Fruit fly (Drosophila melanogaster) whole organism, embryonic: ENCODE data around the gene neb.
A peak's percentile ranks its signal among the peaks of the same experiment; 100 is the strongest.

Source experiments
- Abd-B ChIP-seq: fragments of 200-800 bp; sonication (Bioruptor generic); optimal IDR thresholded peaks from 2 replicates; lab custom pipeline; 2018; ENCODE audit warnings: missing biosample characterization, mild to moderate bottlenecking, missing genetic modification characterization, moderate library complexity
- Awh ChIP-seq: fragments of 200-800 bp; sonication (Bioruptor generic); IDR thresholded peaks from 2 replicates; pipeline ENCODE4, ENCODE4 v1.3.6; 2022; ENCODE audit warnings: missing biosample characterization, missing genetic modification characterization
- B-H1 ChIP-seq: fragments of 200-800 bp; sonication (Bioruptor generic); IDR thresholded peaks from 3 replicates; pipeline ENCODE4 v1.3.6; 2022; ENCODE audit warnings: missing biosample characterization, missing genetic modification characterization
- Bgb ChIP-seq: fragments of 200-800 bp; sonication (Bioruptor generic); IDR thresholded peaks from 2 replicates; pipeline ENCODE4 v1.3.6; 2022; ENCODE audit warnings: missing biosample characterization, missing genetic modification characterization; ENCODE audit not compliant: partially characterized antibody
- CG10959 ChIP-seq: fragments of 200-800 bp; sonication (Bioruptor generic); IDR thresholded peaks from 2 replicates; pipeline ENCODE4 v1.3.6; 2022; ENCODE audit warnings: missing biosample characterization, missing genetic modification characterization
- CG12744 ChIP-seq: fragments of 200-800 bp; sonication (Bioruptor generic); optimal IDR thresholded peaks from 2 replicates; lab custom pipeline; 2016; ENCODE audit warnings: missing biosample characterization, missing genetic modification characterization
- CG12769 ChIP-seq: fragments of 200-800 bp; sonication (Bioruptor generic); optimal IDR thresholded peaks from 2 replicates; lab custom pipeline; 2019; ENCODE audit warnings: missing biosample characterization, mild to moderate bottlenecking, missing genetic modification characterization, moderate library complexity
- CG12942 ChIP-seq: fragments of 200-800 bp; sonication (Bioruptor generic); optimal IDR thresholded peaks from 3 replicates; lab custom pipeline; 2016; ENCODE audit warnings: missing biosample characterization, missing genetic modification characterization
- CG13775 ChIP-seq: fragments of 200-800 bp; sonication (Bioruptor generic); optimal IDR thresholded peaks from 3 replicates; lab custom pipeline; 2017; ENCODE audit warnings: missing biosample characterization, mild to moderate bottlenecking, missing genetic modification characterization
- CG1647 ChIP-seq: fragments of 200-800 bp; sonication (Bioruptor generic); optimal IDR thresholded peaks from 3 replicates; lab custom pipeline; 2016; ENCODE audit warnings: missing biosample characterization, missing genetic modification characterization
- CG2678 ChIP-seq: fragments of 200-800 bp; sonication (Bioruptor generic); optimal IDR thresholded peaks from 3 replicates; lab custom pipeline; 2019; ENCODE audit warnings: missing biosample characterization, mild to moderate bottlenecking, missing genetic modification characterization, moderate library complexity
- CG2875 ChIP-seq: fragments of 200-800 bp; sonication (Bioruptor generic); optimal IDR thresholded peaks from 2 replicates; lab custom pipeline; 2017; ENCODE audit warnings: missing biosample characterization, mild to moderate bottlenecking, missing genetic modification characterization, missing genetic modification reagents
- CG30020 ChIP-seq: fragments of 200-800 bp; optimal IDR thresholded peaks from 2 replicates; lab custom pipeline; 2019; ENCODE audit warnings: missing biosample characterization, mild to moderate bottlenecking, missing genetic modification characterization, moderate library complexity
- CG32767 ChIP-seq: fragments of 200-800 bp; sonication (Bioruptor generic); IDR thresholded peaks from 2 replicates; pipeline ENCODE4 v1.3.6; 2022; ENCODE audit warnings: missing biosample characterization, missing genetic modification characterization
- CG3281 ChIP-seq: fragments of 200-800 bp; sonication (Bioruptor generic); optimal IDR thresholded peaks from 3 replicates; lab custom pipeline; 2017; ENCODE audit warnings: missing biosample characterization, mild to moderate bottlenecking, missing genetic modification characterization
- CG3407 ChIP-seq: fragments of 200-800 bp; sonication (Bioruptor generic); optimal IDR thresholded peaks from 2 replicates; lab custom pipeline; 2018; ENCODE audit warnings: missing biosample characterization, mild to moderate bottlenecking, missing genetic modification characterization
- CG3726 ChIP-seq: fragments of 200-800 bp; sonication (Bioruptor generic); IDR thresholded peaks from 3 replicates; pipeline ENCODE4, ENCODE4 v1.3.6; 2022; ENCODE audit warnings: missing biosample characterization, missing genetic modification characterization
- CG4328 ChIP-seq: fragments of 200-800 bp; sonication (Bioruptor generic); optimal IDR thresholded peaks from 3 replicates; lab custom pipeline; 2017; ENCODE audit warnings: missing biosample characterization, missing genetic modification reagents, missing genetic modification characterization
- CG6813 ChIP-seq: fragments of 200-800 bp; sonication (Bioruptor generic); optimal IDR thresholded peaks from 2 replicates; lab custom pipeline; 2017; ENCODE audit warnings: missing biosample characterization, missing genetic modification characterization, mild to moderate bottlenecking, moderate library complexity, missing genetic modification reagents
- CG7786 ChIP-seq: fragments of 200-800 bp; sonication (Bioruptor generic); optimal IDR thresholded peaks from 2 replicates; lab custom pipeline; 2016; ENCODE audit warnings: missing biosample characterization, missing genetic modification characterization
- CrebB ChIP-seq: fragments of 200-800 bp; sonication (Bioruptor generic); optimal IDR thresholded peaks from 3 replicates; lab custom pipeline; 2018; ENCODE audit warnings: missing biosample characterization, mild to moderate bottlenecking, missing genetic modification characterization
- Dip3 ChIP-seq: fragments of 200-800 bp; sonication (Bioruptor generic); optimal IDR thresholded peaks from 3 replicates; lab custom pipeline; 2016; ENCODE audit warnings: missing biosample characterization, missing genetic modification characterization
- E2f2 ChIP-seq: fragments of 200-800 bp; sonication (Bioruptor generic); IDR thresholded peaks from 2 replicates; pipeline ENCODE4 v1.3.6; 2022; ENCODE audit warnings: missing biosample characterization, missing genetic modification characterization
- Hr39 ChIP-seq: fragments of >200 bp; optimal IDR thresholded peaks from 2 replicates; lab custom pipeline; 2017
- Hr78 ChIP-seq, 2 experiments: fragments of 200-800 bp in 1 of 2; fragments of >200 bp in 1 of 2; sonication (Bioruptor generic) in 1 of 2; optimal IDR thresholded peaks; 2 replicates each; lab custom pipeline; 2017 to 2019; ENCODE audit warnings: missing biosample characterization in 2 of 2, missing genetic modification characterization in 2 of 2, mild to moderate bottlenecking in 1 of 2, moderate library complexity in 1 of 2
- Myb ChIP-seq: fragments of 200-800 bp; sonication (Bioruptor generic); optimal IDR thresholded peaks from 2 replicates; lab custom pipeline; 2016; ENCODE audit warnings: missing biosample characterization, missing genetic modification characterization
- Oli ChIP-seq: fragments of 200-800 bp; sonication (Bioruptor generic); optimal IDR thresholded peaks from 2 replicates; lab custom pipeline; 2018; ENCODE audit warnings: missing biosample characterization, mild to moderate bottlenecking, missing genetic modification characterization, moderate library complexity
- Trl ChIP-seq, 3 experiments: fragments of >200 bp in 2 of 3; fragments of 200-800 bp in 1 of 3; sonication (Bioruptor generic) in 1 of 3; optimal IDR thresholded peaks; 2 replicates in 1 of 3; 3 replicates in 2 of 3; lab custom pipeline; 2016 to 2017; ENCODE audit warnings: missing biosample characterization in 1 of 3, missing genetic modification characterization in 1 of 3
- Usf ChIP-seq: fragments of 200-800 bp; sonication (Bioruptor generic); optimal IDR thresholded peaks from 2 replicates; lab custom pipeline; 2017; ENCODE audit warnings: missing genotype, missing biosample characterization, missing genetic modification characterization
- bsh ChIP-seq, 2 experiments: fragments of 200-800 bp; sonication (Bioruptor generic); optimal IDR thresholded peaks; 2 replicates each; lab custom pipeline; 2017 to 2018; ENCODE audit warnings: mild to moderate bottlenecking in 2 of 2, missing biosample characterization in 2 of 2, missing genetic modification characterization in 2 of 2, moderate library complexity in 1 of 2
- btn ChIP-seq: fragments of 200-800 bp; sonication (Bioruptor generic); optimal IDR thresholded peaks from 2 replicates; lab custom pipeline; 2016; ENCODE audit warnings: missing biosample characterization, missing genetic modification characterization
- cwo ChIP-seq: fragments of 200-800 bp; sonication (Bioruptor generic); optimal IDR thresholded peaks from 3 replicates; lab custom pipeline; 2017; ENCODE audit warnings: missing biosample characterization, missing genetic modification characterization, mild to moderate bottlenecking, moderate library complexity, missing genetic modification reagents
- eve ChIP-seq, 2 experiments: fragments of >200 bp; optimal IDR thresholded peaks; 2 replicates each; lab custom pipeline; 2017; ENCODE audit warnings: missing biosample characterization in 2 of 2, missing genetic modification characterization in 2 of 2
- exex ChIP-seq: fragments of 200-800 bp; sonication (Bioruptor generic); optimal IDR thresholded peaks from 4 replicates; lab custom pipeline; 2018; ENCODE audit warnings: missing biosample characterization, mild to moderate bottlenecking, missing genetic modification characterization, moderate library complexity
- fd102C ChIP-seq: fragments of 200-800 bp; sonication (Bioruptor generic); optimal IDR thresholded peaks from 2 replicates; lab custom pipeline; 2018; ENCODE audit warnings: missing biosample characterization, mild to moderate bottlenecking, missing genetic modification characterization, moderate library complexity
- gce ChIP-seq: fragments of 200-800 bp; sonication (Bioruptor generic); IDR thresholded peaks from 3 replicates; pipeline ENCODE4 v1.3.6; 2022; ENCODE audit warnings: missing biosample characterization, missing genetic modification characterization
- gt ChIP-seq: fragments of 200-800 bp; sonication (Bioruptor generic); IDR thresholded peaks from 2 replicates; pipeline ENCODE4 v1.3.6; 2022; ENCODE audit warnings: missing biosample characterization, missing genetic modification characterization
- ind ChIP-seq: fragments of 200-800 bp; sonication (Bioruptor generic); optimal IDR thresholded peaks from 3 replicates; lab custom pipeline; 2016; ENCODE audit warnings: missing biosample characterization, missing genetic modification characterization
- lov ChIP-seq, 2 experiments: fragments of 200-800 bp in 1 of 2; fragments of >200 bp in 1 of 2; sonication (Bioruptor generic) in 1 of 2; IDR thresholded peaks in 1 of 2; optimal IDR thresholded peaks in 1 of 2; 2 replicates in 1 of 2; 3 replicates in 1 of 2; pipeline versions ENCODE4 v1.3.6 to Lab custom; 2017 to 2022; ENCODE audit warnings: missing biosample characterization in 1 of 2, missing genetic modification characterization in 1 of 2
- luna ChIP-seq: fragments of 200-800 bp; sonication (Bioruptor generic); optimal IDR thresholded peaks from 2 replicates; lab custom pipeline; 2016; ENCODE audit warnings: missing biosample characterization, missing genetic modification characterization
- onecut ChIP-seq: fragments of 200-800 bp; sonication (Bioruptor generic); IDR thresholded peaks from 2 replicates; pipeline ENCODE4 v1.3.6; 2022; ENCODE audit warnings: missing biosample characterization, missing genetic modification characterization
- otp ChIP-seq: fragments of 200-800 bp; sonication (Bioruptor generic); IDR thresholded peaks from 3 replicates; pipeline ENCODE4, ENCODE4 v1.3.6; 2022; ENCODE audit warnings: missing biosample characterization, missing genetic modification characterization
- psq ChIP-seq: fragments of 200-800 bp; sonication (Bioruptor generic); optimal IDR thresholded peaks from 2 replicates; lab custom pipeline; 2017; ENCODE audit warnings: missing biosample characterization, missing genetic modification characterization
- ro ChIP-seq: fragments of 200-800 bp; sonication (Bioruptor generic); IDR thresholded peaks from 2 replicates; pipeline ENCODE4 v1.3.6; 2022; ENCODE audit warnings: missing biosample characterization, missing genetic modification characterization
- schlank ChIP-seq: fragments of 200-800 bp; sonication (Bioruptor generic); optimal IDR thresholded peaks from 2 replicates; lab custom pipeline; 2018; ENCODE audit warnings: missing biosample characterization, mild to moderate bottlenecking, missing genetic modification characterization
- slbo ChIP-seq: fragments of 200-800 bp; sonication (Bioruptor generic); IDR thresholded peaks from 2 replicates; pipeline ENCODE4 v1.3.6; 2022; ENCODE audit warnings: missing biosample characterization, missing genetic modification characterization
- slou ChIP-seq: fragments of 200-800 bp; sonication (Bioruptor generic); optimal IDR thresholded peaks from 3 replicates; lab custom pipeline; 2016; ENCODE audit warnings: missing biosample characterization, missing genetic modification characterization
- trh ChIP-seq: fragments of 200-800 bp; sonication (Bioruptor generic); optimal IDR thresholded peaks from 2 replicates; lab custom pipeline; 2016; ENCODE audit warnings: missing biosample characterization, missing genetic modification characterization
- unc-4 ChIP-seq: fragments of 200-800 bp; sonication (Bioruptor generic); IDR thresholded peaks from 2 replicates; pipeline ENCODE4 v1.3.6; 2022; ENCODE audit warnings: missing biosample characterization, missing genetic modification characterization; ENCODE audit not compliant: partially characterized antibody

neb gene

dm6 chr2L:20091094-20091679, 15.6 kb downstream of the neb start, which contains the start of the genes CG10747 and Pyroxd1 (continued):
- TF ChIP-seq CG12942 (GFP tag; lab: Kevin White, UChicago) (peak; percentile 96), ind (GFP tag; lab: Kevin White, UChicago) (peak; percentile 97), Usf (peak; percentile 96), schlank (tag; lab: Kevin White, UChicago) (peak; percentile 94), Oli (tag; lab: Kevin White, UChicago) (peak; percentile 97), CG3407 (peak; percentile 91), Awh (peak; percentile 86), CG12769 (tag; lab: Kevin White, UChicago) (peak; percentile 97), CG1647 (peak; percentile 93), lov (optimal IDR thresholded peaks at IDR 0.05; lab: Kevin White, UChicago) (no peak), lov (GFP tag; IDR thresholded peaks at IDR 0.05; lab: Robert Waterston, UW) (0 out of 3 replicates have a peak, but pooled peaks have one; percentile 65), eve (GFP tag; optimal IDR thresholded peaks at IDR 0.05; lab: Kevin White, UChicago) (no peak), ro (peak; percentile 92), gce (GFP tag; lab: Robert Waterston, UW) (peak; percentile 80; the same call in 2 of the 3 replicates), bsh (GFP tag; optimal IDR thresholded peaks at IDR 0.05; lab: Kevin White, UChicago) (peak; percentile 95 to 96), Hr39 (no peak), CG32767 (GFP tag; lab: Robert Waterston, UW) (peak; percentile 95), CG6813 (GFP tag; lab: Kevin White, UChicago) (peak; percentile 91), otp (GFP tag; lab: Robert Waterston, UW) (peak; percentile 84), exex (peak; percentile 87), CG13775 (peak; percentile 97), Hr78 (GFP tag; optimal IDR thresholded peaks at IDR 0.05; lab: Kevin White, UChicago) (peak in 1 of 2 experiments; percentile 81), slou (GFP tag; lab: Kevin White, UChicago) (peak; percentile 90), CG30020 (tag; lab: Kevin White, UChicago) (peak; percentile 85), CG3726 (GFP tag; lab: Robert Waterston, UW) (peak; percentile 86), CG7786 (GFP tag; lab: Kevin White, UChicago) (peak; percentile 95), E2f2 (peak; percentile 91), CG10959 (GFP tag; lab: Robert Waterston, UW) (peak; percentile 79), btn (peak; percentile 78), cwo (GFP tag; lab: Kevin White, UChicago) (peak; percentile 91), psq (GFP tag; lab: Kevin White, UChicago) (peak; percentile 85), CG4328 (GFP tag; lab: Kevin White, UChicago) (peak; percentile 92), fd102C (GFP tag; lab: Kevin White, UChicago) (peak; percentile 40), CG12744 (peak; percentile 95), unc-4 (0 out of 2 replicates have a peak, but pooled peaks have one; percentile 25), B-H1 (GFP tag; lab: Robert Waterston, UW) (peak; percentile 91), luna (GFP tag; lab: Kevin White, UChicago) (peak; percentile 85), onecut (GFP tag; lab: Robert Waterston, UW) (peak; percentile 86), Abd-B (GFP tag; lab: Kevin White, UChicago) (peak; percentile 98), CG2875 (peak; percentile 88), Myb (peak; percentile 80), gt (GFP tag; lab: Robert Waterston, UW) (peak; percentile 81), Bgb (GFP tag; lab: Robert Waterston, UW) (peak; percentile 11; the same call in 1 of the 2 replicates), CG3281 (peak; percentile 97), Trl (optimal IDR thresholded peaks at IDR 0.05; lab: Kevin White, UChicago) (no peak), Trl (GFP tag; optimal IDR thresholded peaks at IDR 0.05; lab: Kevin White, UChicago) (peak; percentile 95), trh (GFP tag; lab: Kevin White, UChicago) (peak; percentile 92), CG2678 (tag; lab: Kevin White, UChicago) (peak; percentile 98), Dip3 (peak; percentile 96), slbo (peak; percentile 98), CrebB (tag; lab: Kevin White, UChicago) (peak; percentile 95)
